Fruit fly (Drosophila melanogaster): Measurements from ENCODE around the gene CG13032.

- no peak for TF ChIP-seq Pif1B (GFP tag; optimal IDR thresholded peaks at IDR 0.05)
- no peak for TF ChIP-seq D1 (tag; optimal IDR thresholded peaks at IDR 0.05)
- no peak for TF ChIP-seq EcR (GFP tag; optimal IDR thresholded peaks at IDR 0.05)
- no peak for TF ChIP-seq gl (tag; optimal IDR thresholded peaks at IDR 0.05)
- no peak for TF ChIP-seq Snoo (tag; optimal IDR thresholded peaks at IDR 0.05)
- no peak for TF ChIP-seq rn (GFP tag; IDR thresholded peaks at IDR 0.05)
- no peak for TF ChIP-seq CG12605 (GFP tag; IDR thresholded peaks at IDR 0.05)
- TF ChIP-seq CG10348 (GFP tag; IDR thresholded peaks at IDR 0.05), result no peak
- no peak for TF ChIP-seq CG9948 (tag; optimal IDR thresholded peaks at IDR 0.05)
- TF ChIP-seq CG34367 (tag; optimal IDR thresholded peaks at IDR 0.05), result no peak
These were observed 44.0 kb upstream of the CG13032 start for dm6 chr3L:16629793-16630192.
